Fruit fly (Drosophila melanogaster) whole organism, embryonic: ENCODE measurements around the gene Or98a.

Source experiments
- CG15514 ChIP-seq: fragments of 200-800 bp; sonication (Bioruptor generic); optimal IDR thresholded peaks from 3 replicates; lab custom pipeline; 2017; ENCODE audit warnings: missing biosample characterization, missing genetic modification characterization, mild to moderate bottlenecking, moderate library complexity, missing genetic modification reagents
- CG43689 ChIP-seq: fragments of 200-800 bp; sonication (Bioruptor generic); IDR thresholded peaks from 2 replicates; pipeline ENCODE4 v1.3.6; 2022; ENCODE audit warnings: missing biosample characterization, missing genetic modification characterization
- CG9727 ChIP-seq: fragments of 200-800 bp; sonication (Bioruptor generic); optimal IDR thresholded peaks from 3 replicates; lab custom pipeline; 2017; ENCODE audit warnings: missing biosample characterization, mild to moderate bottlenecking, missing genetic modification characterization
- emc ChIP-seq: fragments of 200-800 bp; sonication (Bioruptor generic); optimal IDR thresholded peaks from 2 replicates; lab custom pipeline; 2016; ENCODE audit warnings: missing biosample characterization, missing genetic modification characterization
- jigr1 ChIP-seq: fragments of 200-800 bp; sonication (Bioruptor generic); IDR thresholded peaks from 3 replicates; pipeline ENCODE4 v1.3.6; 2022; ENCODE audit warnings: missing biosample characterization, missing genetic modification characterization
- run ChIP-seq: fragments of 200-800 bp; sonication (Bioruptor generic); optimal IDR thresholded peaks from 3 replicates; lab custom pipeline; 2018; ENCODE audit warnings: missing biosample characterization, mild to moderate bottlenecking, missing genetic modification characterization
- vnd ChIP-seq: fragments of 200-800 bp; sonication (Bioruptor generic); IDR thresholded peaks from 3 replicates; pipeline ENCODE4 v1.3.6; 2022; ENCODE audit warnings: missing biosample characterization, missing genetic modification characterization; ENCODE audit not compliant: partially characterized antibody

- TF ChIP-seq vnd (no peak), emc (GFP tag; lab: Kevin White, UChicago) (no peak), CG15514 (GFP tag; lab: Kevin White, UChicago) (no peak), jigr1 (GFP tag; lab: Robert Waterston, UW) (no peak), CG43689 (GFP tag; lab: Robert Waterston, UW) (no peak), CG9727 (GFP tag; lab: Kevin White, UChicago) (no peak), run (tag; lab: Kevin White, UChicago) (no peak)
These were observed 42.4 kb downstream of the Or98a start for dm6 chr3R:27888110-27888509.
